Worm (Caenorhabditis elegans) whole organism, young adult: Measurements from ENCODE around the gene B0273.115.
"Not testable (repeated sequence)": the region's sequence is repeated elsewhere in the genome, so short reads cannot be mapped to it uniquely, and the experiment has no call there.

Experiments used
- F49E8.2 ChIP-seq: sonication (generic microtip); optimal IDR thresholded peaks from 3 replicates; lab custom pipeline; 2017; ENCODE audit warnings: missing genetic modification characterization, mild to moderate bottlenecking, missing compliant biosample characterization, antibody characterized with exemption, moderate library complexity; ENCODE audit not compliant: insufficient read depth
- F55B11.4 ChIP-seq: sonication (generic microtip); optimal IDR thresholded peaks from 2 replicates; lab custom pipeline; 2016; ENCODE audit warnings: missing compliant biosample characterization, missing genetic modification characterization, borderline replicate concordance; ENCODE audit not compliant: insufficient read depth
- Y79H2A.3 ChIP-seq: fragments of 200-800 bp; sonication (Bioruptor generic); conservative IDR thresholded peaks from 2 replicates; pipeline ENCODE4 v1.3.6; 2022; ENCODE audit warnings: missing genetic modification reagents, missing genetic modification characterization, missing compliant biosample characterization
- ceh-91 ChIP-seq: fragments of 200-800 bp; sonication (Bioruptor generic); IDR thresholded peaks from 2 replicates; pipeline ENCODE4 v1.3.6; 2022; ENCODE audit warnings: missing genetic modification reagents, missing genetic modification characterization, missing compliant biosample characterization
- dpl-1 ChIP-seq: fragments of 150-350 bp; optimal IDR thresholded peaks from 2 replicates; lab custom pipeline; 2014; ENCODE audit warnings: missing biosample characterization, missing genetic modification reagents, missing genetic modification characterization
- lin-35 ChIP-seq, 3 experiments: fragments of 150-350 bp in 2 of 3; sonication (generic microtip) in 1 of 3; optimal IDR thresholded peaks; 2 replicates each; lab custom pipeline; 2014 to 2018; ENCODE audit warnings: missing biosample characterization in 3 of 3, missing genetic modification characterization in 3 of 3, missing genetic modification reagents in 3 of 3
- lin-40 ChIP-seq: sonication (generic microtip); optimal IDR thresholded peaks from 2 replicates; lab custom pipeline; 2016; ENCODE audit warnings: missing genetic modification characterization, mild to moderate bottlenecking, missing compliant biosample characterization, missing genotype, missing genetic modification reagents
- nfya-1 ChIP-seq: sonication (generic microtip); optimal IDR thresholded peaks from 2 replicates; lab custom pipeline; 2017; ENCODE audit warnings: antibody characterized with exemption, missing compliant biosample characterization, missing genetic modification characterization, borderline replicate concordance; ENCODE audit not compliant: insufficient read depth
- tbp1 ChIP-seq: fragments of 200-800 bp; sonication (Bioruptor generic); optimal IDR thresholded peaks from 2 replicates; lab custom pipeline; 2018; ENCODE audit warnings: mild to moderate bottlenecking, missing genetic modification characterization, missing compliant biosample characterization

ce11 chrIV:5464403-5464802 lies 26.6 kb downstream of the B0273.115 start, which contains the start of gene Y52D5A.2:
- not testable (repeated sequence) for TF ChIP-seq lin-35 (GFP tag; optimal IDR thresholded peaks at IDR 0.05; lab: Kevin White, UChicago); dpl-1 (GFP tag; lab: Kevin White, UChicago); lin-40 (tag; lab: Kevin White, UChicago); nfya-1 (tag; lab: Kevin White, UChicago); F49E8.2 (tag; lab: Kevin White, UChicago); F55B11.4; Y79H2A.3; tbp1 (GFP tag; lab: Kevin White, UChicago); ceh-91 (GFP tag; lab: Robert Waterston, UW)
